Worm (Caenorhabditis elegans) whole organism, late embryonic: ENCODE results near the gene T25D1.2.

Source experiments
- fkh-10 ChIP-seq: fragments of 150-350 bp; optimal IDR thresholded peaks from 2 replicates; lab custom pipeline; 2014; ENCODE audit warnings: missing biosample characterization, missing genetic modification reagents, missing genetic modification characterization
- nhr-11 ChIP-seq: fragments of 150-350 bp; optimal IDR thresholded peaks from 2 replicates; lab custom pipeline; 2014; ENCODE audit warnings: missing biosample characterization, missing genetic modification characterization
- pha-4 ChIP-seq: fragments of 150-350 bp; optimal IDR thresholded peaks from 2 replicates; lab custom pipeline; 2018; ENCODE audit warnings: missing biosample characterization, missing genetic modification reagents, missing genetic modification characterization
- ttx-3 ChIP-seq: sonication (generic microtip); optimal IDR thresholded peaks from 2 replicates; lab custom pipeline; 2016; ENCODE audit warnings: missing genetic modification reagents, missing genetic modification characterization, missing compliant biosample characterization

ce11 chrX:16543887-16544286 is 28.5 kb downstream of the T25D1.2 start:
- TF ChIP-seq fkh-10 (no peak), nhr-11 (tag; lab: Kevin White, UChicago) (no peak), pha-4 (tag; lab: Kevin White, UChicago) (no peak), ttx-3 (tag; lab: Kevin White, UChicago) (no peak)
